Worm (Caenorhabditis elegans): ENCODE measurements around the gene F56C3.7.
A peak's percentile ranks its signal among the peaks of the same experiment; 100 is the strongest.

Gene F56C3.7

DNA sequence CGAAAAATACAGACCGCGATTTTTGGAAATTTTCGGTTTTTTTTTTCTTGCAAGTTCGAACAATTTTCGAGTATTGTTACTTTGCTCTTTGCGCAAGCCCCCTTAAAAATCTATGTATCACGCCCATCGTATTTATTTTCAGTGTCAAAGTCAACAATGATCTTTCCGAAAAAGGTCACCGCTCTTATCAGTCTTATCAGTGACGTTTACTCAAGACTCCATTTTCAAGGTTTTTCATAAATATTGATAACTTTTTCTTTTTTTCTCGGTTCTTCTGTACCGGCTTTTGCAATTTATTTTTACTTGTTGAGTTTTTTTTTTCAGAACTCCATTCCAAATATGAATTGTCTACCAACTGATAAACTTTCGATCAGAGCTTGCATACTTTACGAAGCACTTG, 1.1 kb upstream of the F56C3.7 start, which contains the start of gene fbxa-190:
TSS of gene fbxa-190 (plus strand) at position 325 of the 400 bp plus-strand sequence.
- TF ChIP-seq lin-13 (tag; optimal IDR thresholded peaks at IDR 0.05) (no peak), ham-2 (GFP tag; optimal IDR thresholded peaks at IDR 0.05) (no peak), tbx-8 (GFP tag; optimal IDR thresholded peaks at IDR 0.05) (no peak), cnd-1 (tag; optimal IDR thresholded peaks at IDR 0.05) (no peak), snpc-4 (tag; optimal IDR thresholded peaks at IDR 0.05) (no peak), sptf-1 (tag; optimal IDR thresholded peaks at IDR 0.05) (no peak), hlh-1 (tag; optimal IDR thresholded peaks at IDR 0.05) (no peak), elt-3 (tag; optimal IDR thresholded peaks at IDR 0.05) (no peak)

DNA sequence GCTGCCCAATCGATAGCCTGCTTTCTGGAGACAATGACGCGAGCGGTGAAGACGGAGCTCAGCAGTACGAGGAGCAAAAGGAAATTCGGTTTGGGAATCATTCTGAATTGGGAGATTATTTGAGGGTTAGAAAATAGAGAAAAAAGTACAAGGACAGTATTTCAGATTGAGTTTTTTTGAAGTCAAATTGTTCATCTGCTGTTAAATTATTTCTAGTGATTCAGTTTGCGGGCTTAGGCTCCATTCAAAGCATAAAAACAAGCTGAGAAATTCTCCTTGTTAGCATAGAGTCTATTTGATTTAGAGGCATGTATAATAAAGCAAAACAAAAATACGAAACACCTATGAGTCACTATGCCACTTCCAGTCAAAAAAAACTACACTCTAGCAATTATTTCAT, 3.2 kb downstream of the F56C3.7 start, which contains the start of gene dgn-2:
TSS of gene dgn-2 (minus strand) at position 101 of the 400 bp plus-strand sequence.
- TF ChIP-seq sem-2 (GFP tag; optimal IDR thresholded peaks at IDR 0.05) (no peak), elt-3 (tag; optimal IDR thresholded peaks at IDR 0.05) (no peak)

DNA sequence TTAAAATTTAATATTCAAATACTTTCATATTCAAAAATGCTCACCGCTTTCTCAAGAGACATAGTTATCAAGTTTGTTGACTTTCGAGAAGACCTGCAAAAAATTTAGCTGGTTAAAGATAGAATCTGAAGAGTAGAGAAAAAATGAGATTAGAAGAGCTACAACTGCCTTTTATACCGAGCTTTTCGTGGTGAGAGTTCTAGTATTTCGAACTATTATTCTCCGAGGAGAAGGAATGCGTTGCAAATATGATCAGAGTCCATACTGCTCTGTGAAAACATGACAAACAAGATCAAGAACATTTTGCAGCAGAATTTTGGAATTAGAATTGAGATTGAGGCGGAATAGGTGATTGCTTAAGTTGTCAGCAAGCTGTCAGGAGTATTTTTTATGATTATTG, 10.0 kb downstream of the F56C3.7 start, which contains the start of gene F56C3.4:
TSS of gene F56C3.4 (minus strand) at position 101 of the 400 bp plus-strand sequence.
- no peak for TF ChIP-seq lin-32 (GFP tag; optimal IDR thresholded peaks at IDR 0.05)
- TF ChIP-seq mab-5 (tag; optimal IDR thresholded peaks at IDR 0.05) = no peak
- TF ChIP-seq unc-39 (tag; optimal IDR thresholded peaks at IDR 0.05) = no peak
- no peak for TF ChIP-seq elt-3 (tag; optimal IDR thresholded peaks at IDR 0.05)
- no peak for TF ChIP-seq sptf-1 (tag; optimal IDR thresholded peaks at IDR 0.05)
- TF ChIP-seq lsy-2 (tag; optimal IDR thresholded peaks at IDR 0.05) = no peak
- no peak for TF ChIP-seq ham-2 (GFP tag; optimal IDR thresholded peaks at IDR 0.05)
- no peak for TF ChIP-seq blmp-1 (tag; optimal IDR thresholded peaks at IDR 0.05)
- no peak for TF ChIP-seq pha-4 (tag; optimal IDR thresholded peaks at IDR 0.05)
- no peak for TF ChIP-seq cnd-1 (tag; optimal IDR thresholded peaks at IDR 0.05)
- no peak for TF ChIP-seq unc-62 (GFP tag; optimal IDR thresholded peaks at IDR 0.05)
- no peak for TF ChIP-seq ceh-43 (GFP tag; optimal IDR thresholded peaks at IDR 0.05)
- TF ChIP-seq ces-1 (GFP tag; optimal IDR thresholded peaks at IDR 0.05) = no peak

DNA sequence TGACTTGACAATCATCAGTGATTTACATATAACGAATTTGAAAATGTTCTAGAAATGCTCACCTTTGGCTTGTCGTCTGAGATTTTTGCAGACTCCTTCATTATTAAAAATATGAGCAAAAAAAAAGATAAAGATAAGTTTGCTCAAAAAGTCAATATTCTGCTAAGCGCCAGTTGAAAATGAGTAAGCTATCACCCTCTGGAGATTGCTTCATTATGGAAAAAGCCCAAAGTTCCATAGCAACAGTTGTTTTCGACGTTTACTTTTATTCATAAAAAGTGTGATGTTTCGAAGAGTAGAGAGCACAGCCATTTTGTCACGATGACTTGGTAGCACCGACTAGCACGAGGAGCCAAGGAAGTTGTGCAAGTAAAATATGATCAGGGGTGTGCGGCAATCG, 12.3 kb downstream of the F56C3.7 start, which contains the start of gene F56C3.3:
TSS of gene F56C3.3 (minus strand) at position 101 of the 400 bp plus-strand sequence.
- TF ChIP-seq tbx-8 (GFP tag; optimal IDR thresholded peaks at IDR 0.05) = no peak
- no peak for TF ChIP-seq ces-1 (GFP tag; optimal IDR thresholded peaks at IDR 0.05)
- no peak for TF ChIP-seq unc-62 (GFP tag; optimal IDR thresholded peaks at IDR 0.05)
- no peak for TF ChIP-seq elt-1 (tag; optimal IDR thresholded peaks at IDR 0.05; ENCODE audit: borderline replicate concordance, insufficient read depth)
- TF ChIP-seq ceh-83 (GFP tag; optimal IDR thresholded peaks at IDR 0.05) = no peak
- TF ChIP-seq blmp-1 (tag; optimal IDR thresholded peaks at IDR 0.05) = no peak
- TF ChIP-seq pha-4 (tag; optimal IDR thresholded peaks at IDR 0.05) = no peak
- no peak for TF ChIP-seq ceh-43 (GFP tag; optimal IDR thresholded peaks at IDR 0.05)

DNA sequence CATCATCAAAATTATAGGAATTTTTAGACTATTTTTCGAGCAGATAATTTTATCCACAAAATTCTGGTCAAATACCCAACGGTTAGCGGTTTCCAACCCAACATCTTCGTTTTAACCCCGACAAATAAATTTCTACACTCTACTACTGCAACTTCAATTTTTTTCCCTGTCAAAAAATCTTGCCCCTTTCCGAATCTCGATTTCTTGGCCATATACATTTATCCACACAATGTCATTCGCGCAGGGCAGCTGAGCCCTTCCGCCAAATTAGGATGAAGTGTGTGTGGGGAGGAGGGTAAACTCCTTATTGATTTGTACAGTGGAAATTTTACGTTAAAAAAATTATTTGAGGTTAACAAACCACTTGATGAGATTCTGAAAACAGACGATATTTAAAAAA, 25.8 kb downstream of the F56C3.7 start:
- TF ChIP-seq lin-13 (tag; optimal IDR thresholded peaks at IDR 0.05) (peak; percentile 79), ztf-11 (tag; optimal IDR thresholded peaks at IDR 0.05) (peak; percentile 68), drap-1 (GFP tag; optimal IDR thresholded peaks at IDR 0.05) (peak; percentile 85), mab-5 (tag; optimal IDR thresholded peaks at IDR 0.05) (peak; percentile 44), nhr-2 (tag; optimal IDR thresholded peaks at IDR 0.05) (peak; percentile 27), blmp-1 (tag; optimal IDR thresholded peaks at IDR 0.05) (no peak), cnd-1 (tag; optimal IDR thresholded peaks at IDR 0.05) (peak; percentile 67), unc-39 (tag; optimal IDR thresholded peaks at IDR 0.05) (no peak), sptf-1 (tag; optimal IDR thresholded peaks at IDR 0.05) (peak; percentile 74), snpc-4 (tag; optimal IDR thresholded peaks at IDR 0.05) (no peak), nhr-76 (tag; optimal IDR thresholded peaks at IDR 0.05) (peak; percentile 50), nhr-237 (tag; optimal IDR thresholded peaks at IDR 0.05) (peak; percentile 98), ham-2 (GFP tag; optimal IDR thresholded peaks at IDR 0.05) (no peak), ceh-39 (tag; optimal IDR thresholded peaks at IDR 0.05) (peak; percentile 77), mls-2 (tag; optimal IDR thresholded peaks at IDR 0.05) (no peak), ceh-43 (GFP tag; optimal IDR thresholded peaks at IDR 0.05) (no peak), sem-2 (GFP tag; optimal IDR thresholded peaks at IDR 0.05) (no peak), lin-32 (GFP tag; optimal IDR thresholded peaks at IDR 0.05) (no peak), flh-1 (GFP tag; optimal IDR thresholded peaks at IDR 0.05) (no peak), ceh-83 (GFP tag; optimal IDR thresholded peaks at IDR 0.05) (no peak), bed-3 (GFP tag; optimal IDR thresholded peaks at IDR 0.05) (no peak), pha-4 (tag; optimal IDR thresholded peaks at IDR 0.05) (peak; percentile 83), M03D4.4 (tag; optimal IDR thresholded peaks at IDR 0.05) (no peak), unc-62 (GFP tag; optimal IDR thresholded peaks at IDR 0.05) (peak; percentile 67), nhr-28 (tag; optimal IDR thresholded peaks at IDR 0.05) (no peak), nhr-12 (tag; optimal IDR thresholded peaks at IDR 0.05) (peak; percentile 73), elt-1 (tag; optimal IDR thresholded peaks at IDR 0.05; ENCODE audit: borderline replicate concordance, insufficient read depth) (no peak), lsy-2 (tag; optimal IDR thresholded peaks at IDR 0.05) (peak; percentile 76), ces-1 (GFP tag; optimal IDR thresholded peaks at IDR 0.05) (peak; percentile 93), hlh-1 (tag; optimal IDR thresholded peaks at IDR 0.05) (peak; percentile 48), elt-3 (tag; optimal IDR thresholded peaks at IDR 0.05) (peak; percentile 65), zip-8 (tag; optimal IDR thresholded peaks at IDR 0.05) (no peak), tbx-8 (GFP tag; optimal IDR thresholded peaks at IDR 0.05) (no peak), unc-120 (tag; optimal IDR thresholded peaks at IDR 0.05; ENCODE audit: poor library complexity, severe bottlenecking) (peak; percentile 51), mep-1 (tag; optimal IDR thresholded peaks at IDR 0.05) (peak; percentile 88)
